Fruit fly (Drosophila melanogaster) whole organism, adult: ENCODE data around the gene CG8206.

ENCODE experiments used
- CG11617 ChIP-seq: fragments of 200-800 bp; sonication (Bioruptor generic); optimal IDR thresholded peaks from 2 replicates; lab custom pipeline; 2017; ENCODE audit warnings: mild to moderate bottlenecking, missing biosample characterization, missing genetic modification reagents, missing genetic modification characterization
- CG12768 ChIP-seq: fragments of 200-800 bp; sonication (Bioruptor generic); optimal IDR thresholded peaks from 2 replicates; lab custom pipeline; 2017; ENCODE audit warnings: missing biosample characterization, missing genetic modification characterization, mild to moderate bottlenecking, moderate library complexity, missing genetic modification reagents
- CG14711 ChIP-seq: fragments of 200-800 bp; sonication (Bioruptor generic); optimal IDR thresholded peaks from 2 replicates; lab custom pipeline; 2018; ENCODE audit warnings: missing biosample characterization, mild to moderate bottlenecking, missing genetic modification characterization, moderate library complexity
- CG1620 ChIP-seq: fragments of 200-800 bp; sonication (Bioruptor generic); optimal IDR thresholded peaks from 2 replicates; lab custom pipeline; 2016; ENCODE audit warnings: missing biosample characterization, missing genetic modification characterization
- CG33017 ChIP-seq: fragments of 200-800 bp; sonication (Bioruptor generic); optimal IDR thresholded peaks from 2 replicates; lab custom pipeline; 2018; ENCODE audit warnings: missing biosample characterization, mild to moderate bottlenecking, missing genetic modification characterization, moderate library complexity
- CG5204 ChIP-seq: fragments of 200-800 bp; sonication (Bioruptor generic); optimal IDR thresholded peaks from 2 replicates; lab custom pipeline; 2016; ENCODE audit warnings: missing biosample characterization, missing genetic modification characterization
- CG7045 ChIP-seq: fragments of 200-800 bp; sonication (Bioruptor generic); optimal IDR thresholded peaks from 2 replicates; lab custom pipeline; 2017; ENCODE audit warnings: missing biosample characterization, mild to moderate bottlenecking, missing genetic modification characterization
- CG7101 ChIP-seq: fragments of 200-800 bp; sonication (Bioruptor generic); optimal IDR thresholded peaks from 2 replicates; lab custom pipeline; 2018; ENCODE audit warnings: missing biosample characterization, mild to moderate bottlenecking, missing genetic modification characterization, moderate library complexity
- Clk ChIP-seq: fragments of 200-800 bp; sonication (Bioruptor generic); optimal IDR thresholded peaks from 2 replicates; lab custom pipeline; 2017; ENCODE audit warnings: missing biosample characterization, missing genetic modification characterization
- Crg-1 ChIP-seq: fragments of 200-800 bp; sonication (Bioruptor generic); optimal IDR thresholded peaks from 2 replicates; lab custom pipeline; 2016; ENCODE audit warnings: missing biosample characterization, missing genetic modification characterization
- Hr96 ChIP-seq: fragments of 200-800 bp; sonication (Bioruptor generic); optimal IDR thresholded peaks from 2 replicates; lab custom pipeline; 2016; ENCODE audit warnings: missing biosample characterization, missing genetic modification characterization
- Mnt ChIP-seq: fragments of 200-800 bp; sonication (Bioruptor generic); optimal IDR thresholded peaks from 2 replicates; lab custom pipeline; 2016; ENCODE audit warnings: missing biosample characterization, mild to moderate bottlenecking, missing genetic modification characterization
- bab1 ChIP-seq: fragments of 200-800 bp; sonication (Bioruptor generic); optimal IDR thresholded peaks from 3 replicates; lab custom pipeline; 2019; ENCODE audit warnings: missing biosample characterization, mild to moderate bottlenecking, missing genetic modification characterization, moderate library complexity
- cic ChIP-seq: fragments of 200-800 bp; sonication (Bioruptor generic); optimal IDR thresholded peaks from 2 replicates; lab custom pipeline; 2017; ENCODE audit warnings: missing biosample characterization, mild to moderate bottlenecking, missing genetic modification characterization, moderate library complexity
- cnc ChIP-seq, 2 experiments: fragments of >200 bp; optimal IDR thresholded peaks; 2 replicates each; lab custom pipeline; 2017
- kay ChIP-seq: fragments of 200-800 bp; sonication (Bioruptor generic); peaks from one replicate; lab custom pipeline; 2016; ENCODE audit warnings: missing biosample characterization, missing genetic modification characterization, borderline replicate concordance
- ovo ChIP-seq: fragments of 200-800 bp; sonication (Bioruptor generic); optimal IDR thresholded peaks from 2 replicates; lab custom pipeline; 2016; ENCODE audit warnings: missing biosample characterization, missing genetic modification characterization
- pad ChIP-seq: fragments of 200-800 bp; sonication (Bioruptor generic); optimal IDR thresholded peaks from 3 replicates; lab custom pipeline; 2017; ENCODE audit warnings: missing biosample characterization, missing genetic modification characterization, mild to moderate bottlenecking, moderate library complexity, missing genetic modification reagents
- tj ChIP-seq: fragments of 200-800 bp; sonication (Bioruptor generic); optimal IDR thresholded peaks from 3 replicates; lab custom pipeline; 2017; ENCODE audit warnings: missing biosample characterization, mild to moderate bottlenecking, missing genetic modification characterization, moderate library complexity
- toe ChIP-seq: fragments of 200-800 bp; sonication (Bioruptor generic); optimal IDR thresholded peaks from 2 replicates; lab custom pipeline; 2016; ENCODE audit warnings: missing biosample characterization, missing genetic modification characterization

CG8206 gene

dm6 chrX:15709624-15709983, 29.4 kb upstream of the CG8206 start:
- TF ChIP-seq Crg-1 (GFP tag; lab: Kevin White, UChicago) (no peak), tj (peak; percentile 90), CG14711 (tag; lab: Kevin White, UChicago) (no peak), Clk (GFP tag; lab: Kevin White, UChicago) (no peak)

DNA sequence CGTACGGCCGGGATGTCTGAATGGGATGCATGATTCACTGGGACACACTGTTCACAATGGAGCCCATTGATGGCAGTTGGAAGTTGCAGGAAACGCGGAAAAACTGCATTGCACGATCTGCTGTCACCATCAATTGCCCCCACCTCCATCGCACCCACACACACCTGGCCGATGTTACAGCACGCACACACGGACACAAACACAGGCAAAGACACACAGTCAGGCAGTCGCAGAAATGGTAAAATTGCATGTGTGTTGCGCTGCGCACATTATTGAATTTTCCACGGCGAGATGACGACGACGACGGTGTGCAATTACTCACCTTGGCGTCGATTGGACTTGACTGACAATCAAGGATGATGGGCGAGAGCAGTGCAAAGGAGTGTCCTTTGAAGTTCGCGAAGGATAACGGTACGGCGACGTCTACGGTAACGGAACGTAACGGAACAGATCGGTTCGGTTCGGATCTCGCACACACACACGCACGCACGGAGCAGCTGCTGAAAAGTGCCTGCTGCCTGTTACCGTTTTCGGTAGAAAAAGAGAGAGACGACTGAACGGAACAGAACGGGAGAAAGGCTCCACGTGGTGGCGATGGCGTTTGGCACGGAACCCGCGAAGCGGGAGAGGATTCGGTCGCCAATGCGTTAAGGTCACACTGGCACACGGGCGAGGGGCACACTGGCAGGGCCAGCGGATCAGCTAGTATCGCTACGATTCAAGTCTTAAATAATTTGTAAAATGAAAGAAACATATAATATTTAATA, 28.9 kb upstream of the CG8206 start, which contains the start of the genes CG9281 and CG15601:
Gene CG9281 (minus strand): TSS at position 556 of the 767 bp plus-strand sequence.
Gene CG15601 (plus strand): TSS at position 664 of the 767 bp plus-strand sequence.
- TF ChIP-seq Mnt (GFP tag; lab: Kevin White, UChicago) (peak; percentile 99), cic (GFP tag; lab: Kevin White, UChicago) (peak; percentile 43), pad (GFP tag; lab: Kevin White, UChicago) (peak; percentile 41), CG11617 (peak; percentile 16), Clk (GFP tag; lab: Kevin White, UChicago) (no peak), tj (peak; percentile 83), ovo (GFP tag; lab: Kevin White, UChicago) (peak; percentile 99), bab1 (no peak)

DNA sequence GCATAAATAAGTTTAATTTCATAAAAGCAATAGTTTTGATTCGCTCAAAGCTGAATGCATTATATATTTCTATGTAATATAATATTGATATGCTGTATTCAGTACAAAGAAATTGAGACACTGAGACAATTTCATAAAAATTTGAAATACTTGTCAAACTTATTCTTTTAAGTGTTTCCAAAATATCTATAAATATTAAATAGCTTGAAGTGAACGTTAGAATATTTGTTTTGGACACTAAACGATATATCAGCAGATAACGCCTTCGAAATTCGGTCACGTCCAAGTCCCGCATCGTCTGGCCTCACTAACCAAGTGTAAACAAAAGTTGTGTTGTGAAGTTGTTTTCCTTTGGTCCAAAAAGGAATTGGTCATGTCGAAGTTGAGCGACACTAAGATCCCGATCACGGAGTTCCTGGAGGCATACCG, 28.3 kb upstream of the CG8206 start:
- TF ChIP-seq cnc (optimal IDR thresholded peaks at IDR 0.05; lab: Kevin White, UChicago) (no peak), CG1620 (GFP tag; lab: Kevin White, UChicago) (no peak), bab1 (no peak), cic (GFP tag; lab: Kevin White, UChicago) (no peak), Mnt (GFP tag; lab: Kevin White, UChicago) (peak; percentile 14)

DNA sequence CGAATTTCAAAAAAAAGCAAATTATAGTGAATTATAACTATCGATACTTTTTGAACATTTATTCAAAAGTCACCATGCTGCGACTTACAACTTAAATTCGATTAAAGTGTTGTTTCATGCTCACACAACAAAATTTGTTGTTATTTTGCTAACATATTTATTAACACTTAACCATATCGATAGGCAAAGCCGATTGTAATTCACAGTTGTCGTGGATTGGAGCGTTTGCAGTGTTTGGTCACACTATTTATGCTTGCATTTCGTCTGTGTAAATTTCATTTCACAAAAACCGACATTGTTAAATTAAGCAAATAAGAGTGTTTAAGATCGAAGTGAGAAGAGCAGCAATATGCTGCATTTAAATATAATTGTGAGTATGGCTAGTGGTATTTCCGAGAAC, 26.6 kb upstream of the CG8206 start, which contains the start of gene HUWE1:
Gene HUWE1 (plus strand): TSS at position 220 of the 400 bp plus-strand sequence.
- TF ChIP-seq CG11617 (peak; percentile 60), bab1 (peak; percentile 59), Hr96 (GFP tag; lab: Kevin White, UChicago) (no peak), Mnt (GFP tag; lab: Kevin White, UChicago) (peak; percentile 73), pad (GFP tag; lab: Kevin White, UChicago) (peak; percentile 36), CG7101 (tag; lab: Kevin White, UChicago) (peak; percentile 63), CG14711 (tag; lab: Kevin White, UChicago) (peak; percentile 22), cnc (optimal IDR thresholded peaks at IDR 0.05; lab: Kevin White, UChicago) (no peak), tj (peak; percentile 13), CG1620 (GFP tag; lab: Kevin White, UChicago) (peak; percentile 48)

- TF ChIP-seq Clk (GFP tag; lab: Kevin White, UChicago) (no peak), Crg-1 (GFP tag; lab: Kevin White, UChicago) (no peak), bab1 (peak; percentile 57), CG33017 (no peak), toe (GFP tag; lab: Kevin White, UChicago) (no peak), cnc (optimal IDR thresholded peaks at IDR 0.05; lab: Kevin White, UChicago) (no peak)
Measured at dm6 chrX:15731968-15732367, 7.1 kb upstream of the CG8206 start, which contains the start of gene CG8191. Gene CG8191, plus strand, starts transcription at chrX:15732178.

- no peak for TF ChIP-seq Clk (GFP tag; lab: Kevin White, UChicago)
- TF ChIP-seq toe (GFP tag; lab: Kevin White, UChicago), result no peak
- TF ChIP-seq CG12768 (GFP tag; lab: Kevin White, UChicago), result no peak
- TF ChIP-seq CG7101 (tag; lab: Kevin White, UChicago), result peak; percentile 42
- TF ChIP-seq kay (GFP tag; lab: Kevin White, UChicago), result no peak
- TF ChIP-seq Mnt (GFP tag; lab: Kevin White, UChicago), result peak; percentile 73
- no peak for TF ChIP-seq Crg-1 (GFP tag; lab: Kevin White, UChicago)
- TF ChIP-seq pad (GFP tag; lab: Kevin White, UChicago), result no peak
- no peak for TF ChIP-seq CG7045 (GFP tag; lab: Kevin White, UChicago)
Measured at dm6 chrX:15733192-15733892, 5.7 kb upstream of the CG8206 start.

- TF ChIP-seq Mnt (GFP tag; lab: Kevin White, UChicago) (peak; percentile 87), cnc (optimal IDR thresholded peaks at IDR 0.05; lab: Kevin White, UChicago) (no peak), CG14711 (tag; lab: Kevin White, UChicago) (peak; percentile 53), CG12768 (GFP tag; lab: Kevin White, UChicago) (peak; percentile 38), CG33017 (peak; percentile 26), toe (GFP tag; lab: Kevin White, UChicago) (peak; percentile 87), Clk (GFP tag; lab: Kevin White, UChicago) (no peak), CG5204 (GFP tag; lab: Kevin White, UChicago) (no peak), ovo (GFP tag; lab: Kevin White, UChicago) (peak; percentile 44), cic (GFP tag; lab: Kevin White, UChicago) (no peak), bab1 (peak; percentile 65), kay (GFP tag; lab: Kevin White, UChicago) (no peak), Hr96 (GFP tag; lab: Kevin White, UChicago) (no peak), pad (GFP tag; lab: Kevin White, UChicago) (peak; percentile 57), CG7101 (tag; lab: Kevin White, UChicago) (peak; percentile 69), Crg-1 (GFP tag; lab: Kevin White, UChicago) (peak; percentile 77), CG1620 (GFP tag; lab: Kevin White, UChicago) (peak; percentile 90), CG7045 (GFP tag; lab: Kevin White, UChicago) (peak; percentile 41), CG11617 (peak; percentile 71), tj (peak; percentile 51)
Measured at dm6 chrX:15733995-15734394, 5.0 kb upstream of the CG8206 start, which contains the start of the genes CG12379 and MagR. Gene CG12379, minus strand, starts transcription at chrX:15733996. Gene MagR, plus strand, starts transcription at chrX:15734270.
